Fruit fly (Drosophila melanogaster) whole organism, embryonic: ENCODE data around the gene Hgsnat.

Experiments used
- Adf1 ChIP-seq: fragments of 200-800 bp; sonication (Bioruptor generic); IDR thresholded peaks from 2 replicates; pipeline ENCODE4 v1.3.6; 2022; ENCODE audit warnings: missing biosample characterization, missing genetic modification characterization
- Aef1 ChIP-seq: fragments of 200-800 bp; sonication (Bioruptor generic); IDR thresholded peaks from 3 replicates; pipeline ENCODE4 v1.3.6; 2022; ENCODE audit warnings: missing biosample characterization, missing genetic modification characterization
- C15 ChIP-seq: fragments of 200-800 bp; sonication (Bioruptor generic); IDR thresholded peaks from 3 replicates; pipeline ENCODE4 v1.3.6; 2022; ENCODE audit warnings: missing biosample characterization, missing genetic modification characterization
- CG11456 ChIP-seq: fragments of 200-800 bp; sonication (Bioruptor generic); IDR thresholded peaks from 3 replicates; pipeline ENCODE4 v1.3.6; 2022; ENCODE audit warnings: missing biosample characterization, missing genetic modification characterization
- CG12299 ChIP-seq: fragments of 200-800 bp; sonication (Bioruptor generic); optimal IDR thresholded peaks from 2 replicates; lab custom pipeline; 2018; ENCODE audit warnings: missing biosample characterization, mild to moderate bottlenecking, missing genetic modification characterization
- CG1529 ChIP-seq: fragments of 200-800 bp; sonication (Bioruptor generic); optimal IDR thresholded peaks from 3 replicates; lab custom pipeline; 2018; ENCODE audit warnings: missing biosample characterization, missing genetic modification characterization
- CG15514 ChIP-seq: fragments of 200-800 bp; sonication (Bioruptor generic); optimal IDR thresholded peaks from 3 replicates; lab custom pipeline; 2017; ENCODE audit warnings: missing biosample characterization, missing genetic modification characterization, mild to moderate bottlenecking, moderate library complexity, missing genetic modification reagents
- CG17912 ChIP-seq: fragments of 200-800 bp; sonication (Bioruptor generic); optimal IDR thresholded peaks from 2 replicates; lab custom pipeline; 2018; ENCODE audit warnings: missing biosample characterization, mild to moderate bottlenecking, missing genetic modification characterization
- CG2678 ChIP-seq: fragments of 200-800 bp; sonication (Bioruptor generic); optimal IDR thresholded peaks from 3 replicates; lab custom pipeline; 2019; ENCODE audit warnings: missing biosample characterization, mild to moderate bottlenecking, missing genetic modification characterization, moderate library complexity
- CG3065 ChIP-seq: fragments of 200-800 bp; sonication (Bioruptor generic); optimal IDR thresholded peaks from 2 replicates; lab custom pipeline; 2016; ENCODE audit warnings: missing biosample characterization, missing genetic modification characterization
- CG3407 ChIP-seq: fragments of 200-800 bp; sonication (Bioruptor generic); optimal IDR thresholded peaks from 2 replicates; lab custom pipeline; 2018; ENCODE audit warnings: missing biosample characterization, mild to moderate bottlenecking, missing genetic modification characterization
- CG3847 ChIP-seq: fragments of 200-800 bp; sonication (Bioruptor generic); IDR thresholded peaks from 2 replicates; pipeline ENCODE4 v1.3.6; 2022; ENCODE audit warnings: missing biosample characterization, missing genetic modification characterization
- CG43689 ChIP-seq: fragments of 200-800 bp; sonication (Bioruptor generic); IDR thresholded peaks from 2 replicates; pipeline ENCODE4 v1.3.6; 2022; ENCODE audit warnings: missing biosample characterization, missing genetic modification characterization
- CG4617 ChIP-seq: fragments of 200-800 bp; sonication (Bioruptor generic); optimal IDR thresholded peaks from 3 replicates; lab custom pipeline; 2016; ENCODE audit warnings: missing biosample characterization, missing genetic modification characterization, borderline replicate concordance
- CG4820 ChIP-seq: fragments of 200-800 bp; sonication (Bioruptor generic); optimal IDR thresholded peaks from 3 replicates; lab custom pipeline; 2016; ENCODE audit warnings: missing biosample characterization, missing genetic modification characterization
- CG5180 ChIP-seq: fragments of 200-800 bp; sonication (Bioruptor generic); optimal IDR thresholded peaks from 3 replicates; lab custom pipeline; 2017; ENCODE audit warnings: missing biosample characterization, missing genetic modification characterization, mild to moderate bottlenecking, moderate library complexity, missing genetic modification reagents
- CG6791 ChIP-seq: fragments of 200-800 bp; sonication (Bioruptor generic); IDR thresholded peaks from 3 replicates; pipeline ENCODE4 v1.3.6; 2022; ENCODE audit warnings: missing biosample characterization, missing genetic modification characterization; ENCODE audit not compliant: partially characterized antibody
- CG7372 ChIP-seq: fragments of 200-800 bp; sonication (Bioruptor generic); IDR thresholded peaks from 2 replicates; pipeline ENCODE4 v1.3.6; 2022; ENCODE audit warnings: missing biosample characterization, missing genetic modification characterization
- CG7963 ChIP-seq: fragments of 200-800 bp; sonication (Bioruptor generic); IDR thresholded peaks from 3 replicates; pipeline ENCODE4 v1.3.6; 2022; ENCODE audit warnings: missing biosample characterization, missing genetic modification characterization; ENCODE audit not compliant: partially characterized antibody
- CkIIα-i1 ChIP-seq: fragments of 200-800 bp; sonication (Bioruptor generic); IDR thresholded peaks from 2 replicates; pipeline ENCODE4 v1.3.6; 2022; ENCODE audit warnings: missing biosample characterization, missing genetic modification characterization
- Dip2 ChIP-seq: fragments of 200-800 bp; sonication (Bioruptor generic); IDR thresholded peaks from 2 replicates; pipeline ENCODE4 v1.3.6; 2022; ENCODE audit warnings: missing biosample characterization, missing genetic modification characterization
- Dp ChIP-seq: fragments of 200-800 bp; sonication (Bioruptor generic); optimal IDR thresholded peaks from 2 replicates; lab custom pipeline; 2018; ENCODE audit warnings: missing biosample characterization, mild to moderate bottlenecking, missing genetic modification characterization, moderate library complexity
- Dref ChIP-seq: fragments of 200-800 bp; sonication (Bioruptor generic); IDR thresholded peaks from 2 replicates; pipeline ENCODE4 v1.3.6; 2022; ENCODE audit warnings: missing biosample characterization, missing genetic modification characterization
- ERR ChIP-seq: fragments of 200-800 bp; sonication (Bioruptor generic); optimal IDR thresholded peaks from 2 replicates; lab custom pipeline; 2016; ENCODE audit warnings: missing biosample characterization, missing genetic modification characterization
- Fer2 ChIP-seq: fragments of 200-800 bp; sonication (Bioruptor generic); optimal IDR thresholded peaks from 2 replicates; lab custom pipeline; 2018; ENCODE audit warnings: missing biosample characterization, mild to moderate bottlenecking, missing genetic modification characterization, moderate library complexity
- HmgZ ChIP-seq: fragments of 200-800 bp; sonication (Bioruptor generic); optimal IDR thresholded peaks from 2 replicates; lab custom pipeline; 2018; ENCODE audit warnings: missing biosample characterization, mild to moderate bottlenecking, missing genetic modification characterization
- Max ChIP-seq: fragments of 200-800 bp; sonication (Bioruptor generic); optimal IDR thresholded peaks from 2 replicates; lab custom pipeline; 2016; ENCODE audit warnings: missing biosample characterization, mild to moderate bottlenecking, missing genetic modification characterization
- NFAT ChIP-seq: fragments of 200-800 bp; sonication (Bioruptor generic); IDR thresholded peaks from 2 replicates; pipeline ENCODE4 v1.3.6; 2022; ENCODE audit warnings: missing biosample characterization, missing genetic modification characterization
- Nf-YC ChIP-seq: fragments of 200-800 bp; optimal IDR thresholded peaks from 3 replicates; lab custom pipeline; 2019; ENCODE audit warnings: missing biosample characterization, mild to moderate bottlenecking, missing genetic modification characterization, moderate library complexity
- Optix ChIP-seq: fragments of 200-800 bp; sonication (Bioruptor generic); IDR thresholded peaks from 3 replicates; pipeline ENCODE4 v1.3.6; 2022; ENCODE audit warnings: missing biosample characterization, missing genetic modification characterization
- Sin3A ChIP-seq: fragments of >200 bp; optimal IDR thresholded peaks from 2 replicates; lab custom pipeline; 2018
- Sox102F ChIP-seq: fragments of 200-800 bp; sonication (Bioruptor generic); optimal IDR thresholded peaks from 2 replicates; lab custom pipeline; 2018; ENCODE audit warnings: missing biosample characterization, mild to moderate bottlenecking, missing genetic modification characterization, moderate library complexity
- Stat92E ChIP-seq, 3 experiments: fragments of >200 bp in 2 of 3; fragments of 200-800 bp in 1 of 3; sonication (Bioruptor generic) in 1 of 3; optimal IDR thresholded peaks; 2 replicates each; lab custom pipeline; 2017 to 2019; ENCODE audit warnings: missing biosample characterization in 3 of 3, missing genetic modification characterization in 3 of 3, mild to moderate bottlenecking in 1 of 3, moderate library complexity in 1 of 3
- bcd ChIP-seq: fragments of 200-800 bp; sonication (Bioruptor generic); optimal IDR thresholded peaks from 2 replicates; lab custom pipeline; 2017; ENCODE audit warnings: missing biosample characterization, mild to moderate bottlenecking, missing genetic modification characterization
- br ChIP-seq: fragments of >200 bp; optimal IDR thresholded peaks from 2 replicates; lab custom pipeline; 2017
- disco-r ChIP-seq: fragments of 200-800 bp; sonication (Bioruptor generic); optimal IDR thresholded peaks from 2 replicates; lab custom pipeline; 2016; ENCODE audit warnings: missing biosample characterization, missing genetic modification characterization
- dm ChIP-seq: fragments of 200-800 bp; sonication (Bioruptor generic); optimal IDR thresholded peaks from 3 replicates; lab custom pipeline; 2016; ENCODE audit warnings: missing biosample characterization, missing genetic modification characterization
- dpn ChIP-seq, 2 experiments: fragments of 200-800 bp; sonication (Bioruptor generic); optimal IDR thresholded peaks; 3 replicates each; lab custom pipeline; 2016; ENCODE audit warnings: missing biosample characterization in 2 of 2, missing genetic modification characterization in 2 of 2
- gro ChIP-seq: fragments of 200-800 bp; sonication (Bioruptor generic); optimal IDR thresholded peaks from 2 replicates; lab custom pipeline; 2016; ENCODE audit warnings: missing biosample characterization, missing genetic modification characterization
- insv ChIP-seq, 2 experiments: fragments of 200-800 bp; sonication (Bioruptor generic); optimal IDR thresholded peaks; 3 replicates each; lab custom pipeline; 2016 to 2018; ENCODE audit warnings: missing biosample characterization in 2 of 2, missing genetic modification characterization in 2 of 2
- ken ChIP-seq: fragments of 200-800 bp; sonication (Bioruptor generic); IDR thresholded peaks from 3 replicates; pipeline ENCODE4 v1.3.6; 2022; ENCODE audit warnings: missing biosample characterization, missing genetic modification characterization
- lov ChIP-seq, 2 experiments: fragments of 200-800 bp in 1 of 2; fragments of >200 bp in 1 of 2; sonication (Bioruptor generic) in 1 of 2; IDR thresholded peaks in 1 of 2; optimal IDR thresholded peaks in 1 of 2; 2 replicates in 1 of 2; 3 replicates in 1 of 2; pipeline versions ENCODE4 v1.3.6 to Lab custom; 2017 to 2022; ENCODE audit warnings: missing biosample characterization in 1 of 2, missing genetic modification characterization in 1 of 2
- luna ChIP-seq: fragments of 200-800 bp; sonication (Bioruptor generic); optimal IDR thresholded peaks from 2 replicates; lab custom pipeline; 2016; ENCODE audit warnings: missing biosample characterization, missing genetic modification characterization
- mam ChIP-seq: fragments of 200-800 bp; sonication (Bioruptor generic); optimal IDR thresholded peaks from 3 replicates; lab custom pipeline; 2016; ENCODE audit warnings: missing biosample characterization, missing genetic modification characterization
- odd ChIP-seq: fragments of 200-800 bp; sonication (Bioruptor generic); optimal IDR thresholded peaks from 2 replicates; lab custom pipeline; 2017; ENCODE audit warnings: missing biosample characterization, mild to moderate bottlenecking, missing genetic modification characterization
- org-1 ChIP-seq: fragments of 200-800 bp; sonication (Bioruptor generic); optimal IDR thresholded peaks from 2 replicates; lab custom pipeline; 2017; ENCODE audit warnings: missing biosample characterization, missing genetic modification characterization
- pho ChIP-seq: fragments of 200-800 bp; sonication (Bioruptor generic); optimal IDR thresholded peaks from 2 replicates; lab custom pipeline; 2016; ENCODE audit warnings: missing biosample characterization, missing genetic modification characterization
- ranshi ChIP-seq: fragments of 200-800 bp; sonication (Bioruptor generic); IDR thresholded peaks from 2 replicates; pipeline ENCODE4 v1.3.6; 2022; ENCODE audit warnings: missing biosample characterization, missing genetic modification characterization
- row ChIP-seq: fragments of 200-800 bp; sonication (Bioruptor generic); IDR thresholded peaks from 3 replicates; pipeline ENCODE4 v1.3.6; 2022; ENCODE audit warnings: missing biosample characterization, missing genetic modification characterization
- sna ChIP-seq: fragments of 200-800 bp; sonication (Bioruptor generic); IDR thresholded peaks from 2 replicates; pipeline ENCODE4 v1.3.6; 2022; ENCODE audit warnings: missing biosample characterization, missing genetic modification characterization; ENCODE audit not compliant: partially characterized antibody

Hgsnat gene

DNA sequence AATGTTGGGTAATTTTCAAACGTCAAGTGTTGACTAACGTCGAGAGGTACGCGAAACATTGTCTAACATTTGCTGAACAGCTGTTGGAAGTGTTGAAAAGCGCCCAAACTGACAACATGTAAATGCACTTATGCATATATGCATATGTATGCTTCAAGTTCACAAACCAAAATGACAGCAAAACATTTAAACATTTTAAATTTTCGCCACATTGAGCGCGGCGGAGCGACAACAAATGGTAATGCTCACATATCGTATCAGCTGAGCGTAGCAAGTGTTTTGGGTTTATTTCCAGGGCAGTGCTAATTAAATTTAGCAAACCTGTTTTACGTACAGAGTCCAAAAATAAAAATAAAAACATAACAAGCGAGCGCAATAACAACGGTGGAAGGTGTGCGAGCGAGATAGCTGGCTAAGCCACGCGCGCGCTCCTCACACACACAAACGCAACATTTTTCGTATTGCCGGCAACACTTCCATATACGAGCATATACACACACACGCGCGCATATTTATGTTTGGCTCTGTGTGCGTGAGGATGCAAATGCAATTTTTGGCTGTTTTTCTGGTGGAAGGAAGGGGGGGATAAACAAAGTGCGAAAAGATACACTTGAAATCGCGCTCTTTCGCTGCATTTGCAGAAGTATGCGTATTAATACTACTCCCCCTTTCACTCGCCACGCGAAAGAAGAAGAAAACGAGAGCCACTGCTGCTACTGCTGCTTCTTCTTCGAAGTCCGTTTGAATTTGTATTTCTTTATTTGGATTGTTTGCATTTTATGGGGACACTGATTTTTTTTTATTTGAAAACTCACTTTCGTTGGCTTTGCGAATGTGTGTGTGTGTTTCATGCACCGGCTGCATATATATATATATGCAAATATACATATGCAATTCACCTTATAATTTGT is 11.8 kb downstream of the Hgsnat start (continued):
- TF ChIP-seq Sox102F (GFP tag; lab: Kevin White, UChicago) (no peak), disco-r (GFP tag; lab: Kevin White, UChicago) (no peak), Dref (GFP tag; lab: Robert Waterston, UW) (no peak), C15 (GFP tag; lab: Robert Waterston, UW) (no peak), CG7372 (GFP tag; lab: Robert Waterston, UW) (no peak), CG2678 (tag; lab: Kevin White, UChicago) (peak; percentile 44), sna (GFP tag; lab: Robert Waterston, UW) (no peak), mam (GFP tag; lab: Kevin White, UChicago) (peak; percentile 27), Dip2 (GFP tag; lab: Robert Waterston, UW) (no peak), CG7963 (GFP tag; lab: Robert Waterston, UW) (no peak), CG3847 (GFP tag; lab: Robert Waterston, UW) (no peak), NFAT (GFP tag; lab: Robert Waterston, UW) (no peak), bcd (GFP tag; lab: Kevin White, UChicago) (no peak), CG3407 (GFP tag; lab: Kevin White, UChicago) (no peak), CG6791 (GFP tag; lab: Robert Waterston, UW) (no peak), CkIIα-i1 (GFP tag; lab: Robert Waterston, UW) (no peak), Optix (GFP tag; lab: Robert Waterston, UW) (no peak), CG15514 (peak; percentile 55), CG17912 (GFP tag; lab: Kevin White, UChicago) (no peak), CG12299 (tag; lab: Kevin White, UChicago) (no peak), Max (GFP tag; lab: Kevin White, UChicago) (peak; percentile 60), org-1 (GFP tag; lab: Kevin White, UChicago) (peak; percentile 76), dpn (GFP tag; optimal IDR thresholded peaks at IDR 0.05; lab: Kevin White, UChicago) (peak; percentile 34 to 38), odd (GFP tag; lab: Kevin White, UChicago) (peak; percentile 19), CG3065 (GFP tag; lab: Kevin White, UChicago) (peak; percentile 4), pho (GFP tag; lab: Kevin White, UChicago) (peak; percentile 9), CG4617 (GFP tag; lab: Kevin White, UChicago) (peak; percentile 1), ken (GFP tag; lab: Robert Waterston, UW) (no peak), dm (peak; percentile 62), row (GFP tag; lab: Robert Waterston, UW) (no peak), Nf-YC (no peak), CG43689 (GFP tag; lab: Robert Waterston, UW) (no peak), ERR (GFP tag; lab: Kevin White, UChicago) (peak; percentile 9), ranshi (GFP tag; lab: Robert Waterston, UW) (no peak), CG4820 (GFP tag; lab: Kevin White, UChicago) (peak; percentile 27), Adf1 (GFP tag; lab: Robert Waterston, UW) (no peak), HmgZ (tag; lab: Kevin White, UChicago) (no peak), CG1529 (GFP tag; lab: Kevin White, UChicago) (no peak), CG5180 (peak; percentile 45), Sin3A (lab: Kevin White, UChicago) (peak; percentile 29), Aef1 (no peak), CG11456 (no peak), Dp (GFP tag; lab: Kevin White, UChicago) (peak; percentile 70), gro (peak; percentile 1), Stat92E (GFP tag; optimal IDR thresholded peaks at IDR 0.05; lab: Kevin White, UChicago) (no peak), br (lab: Kevin White, UChicago) (no peak), Fer2 (tag; lab: Kevin White, UChicago) (no peak), insv (GFP tag; optimal IDR thresholded peaks at IDR 0.05; lab: Kevin White, UChicago) (peak in 1 of 2 experiments; percentile 44), lov (optimal IDR thresholded peaks at IDR 0.05; lab: Kevin White, UChicago) (no peak), lov (GFP tag; IDR thresholded peaks at IDR 0.05; lab: Robert Waterston, UW) (no peak), luna (GFP tag; lab: Kevin White, UChicago) (no peak)
